Worm (Caenorhabditis elegans) whole organism, late embryonic: ENCODE measurements around the gene ears-2.

Experiments used
- ama-1 ChIP-seq: fragments of 150-350 bp; optimal IDR thresholded peaks from 2 replicates; lab custom pipeline; 2014
- ceh-22 ChIP-seq: sonication (generic microtip); optimal IDR thresholded peaks from 2 replicates; lab custom pipeline; 2017; ENCODE audit warnings: missing biosample characterization, missing genetic modification characterization
- fax-1 ChIP-seq: sonication (generic microtip); optimal IDR thresholded peaks from 2 replicates; lab custom pipeline; 2016; ENCODE audit warnings: missing genotype, missing genetic modification characterization, missing compliant biosample characterization
- fkh-10 ChIP-seq: fragments of 150-350 bp; optimal IDR thresholded peaks from 2 replicates; lab custom pipeline; 2014; ENCODE audit warnings: missing biosample characterization, missing genetic modification reagents, missing genetic modification characterization
- hlh-8 ChIP-seq: sonication (generic microtip); optimal IDR thresholded peaks from 2 replicates; lab custom pipeline; 2016; ENCODE audit warnings: missing genotype, missing genetic modification characterization, missing compliant biosample characterization
- nhr-11 ChIP-seq: fragments of 150-350 bp; optimal IDR thresholded peaks from 2 replicates; lab custom pipeline; 2014; ENCODE audit warnings: missing biosample characterization, missing genetic modification characterization
- pha-2 ChIP-seq: sonication (generic microtip); optimal IDR thresholded peaks from 2 replicates; lab custom pipeline; 2017; ENCODE audit warnings: mild to moderate bottlenecking, missing genetic modification characterization, missing compliant biosample characterization
- pqm-1 ChIP-seq: sonication (generic microtip); optimal IDR thresholded peaks from 2 replicates; lab custom pipeline; 2016; ENCODE audit warnings: missing genetic modification characterization, missing compliant biosample characterization
- syd-9 ChIP-seq: sonication (generic microtip); optimal IDR thresholded peaks from 2 replicates; lab custom pipeline; 2016; ENCODE audit warnings: mild to moderate bottlenecking, missing genetic modification characterization, moderate library complexity, missing compliant biosample characterization
- tbx-2 ChIP-seq: sonication (generic microtip); optimal IDR thresholded peaks from 2 replicates; lab custom pipeline; 2016; ENCODE audit warnings: missing genetic modification characterization, missing compliant biosample characterization
- zip-5 ChIP-seq: sonication (generic microtip); optimal IDR thresholded peaks from 2 replicates; lab custom pipeline; 2016; ENCODE audit warnings: missing genetic modification characterization, missing compliant biosample characterization

ce11 chrIV:378838-379237, 11.4 kb downstream of the ears-2 start:
- no peak for TF ChIP-seq tbx-2 (tag; lab: Kevin White, UChicago)
- TF ChIP-seq zip-5 = no peak
- no peak for TF ChIP-seq ama-1 (lab: Kevin White, UChicago)
- TF ChIP-seq pha-2 (tag; lab: Kevin White, UChicago) = no peak
- no peak for TF ChIP-seq syd-9 (tag; lab: Kevin White, UChicago)
- no peak for TF ChIP-seq ceh-22
- TF ChIP-seq nhr-11 (tag; lab: Kevin White, UChicago) = no peak
- TF ChIP-seq pqm-1 (tag; lab: Kevin White, UChicago) = no peak
- no peak for TF ChIP-seq hlh-8 (tag; lab: Kevin White, UChicago)
- no peak for TF ChIP-seq fkh-10
- no peak for TF ChIP-seq fax-1
